Worm (Caenorhabditis elegans) whole organism, L1 larva: ENCODE data around the gene fbxc-25.

Source experiments
- C04F5.9 ChIP-seq: sonication (generic microtip); optimal IDR thresholded peaks from 2 replicates; lab custom pipeline; 2016; ENCODE audit warnings: missing genetic modification characterization, missing compliant biosample characterization
- C34B4.2 ChIP-seq: sonication (generic microtip); optimal IDR thresholded peaks from 2 replicates; lab custom pipeline; 2017; ENCODE audit warnings: mild to moderate bottlenecking, missing genetic modification characterization, missing compliant biosample characterization
- F16B12.6 ChIP-seq: fragments of 150-350 bp; optimal IDR thresholded peaks from 2 replicates; lab custom pipeline; 2014; ENCODE audit warnings: missing biosample characterization, missing genetic modification characterization
- alr-1 ChIP-seq: fragments of 200-800 bp; sonication (Bioruptor generic); optimal IDR thresholded peaks from 2 replicates; lab custom pipeline; 2018; ENCODE audit warnings: borderline replicate concordance, mild to moderate bottlenecking, missing genetic modification characterization, missing compliant biosample characterization
- ama-1 ChIP-seq: fragments of 150-350 bp; optimal IDR thresholded peaks from 2 replicates; lab custom pipeline; 2014
- ceh-63 ChIP-seq: fragments of 200-800 bp; sonication (Bioruptor generic); optimal IDR thresholded peaks from 2 replicates; lab custom pipeline; 2018; ENCODE audit warnings: mild to moderate bottlenecking, missing genetic modification characterization, missing compliant biosample characterization
- ceh-8 ChIP-seq: fragments of 200-800 bp; sonication (Bioruptor generic); optimal IDR thresholded peaks from 2 replicates; lab custom pipeline; 2018; ENCODE audit warnings: mild to moderate bottlenecking, missing genetic modification characterization, moderate library complexity, missing compliant biosample characterization
- ceh-82 ChIP-seq, 3 experiments: fragments of 150-350 bp in 1 of 3; sonication (generic microtip) in 2 of 3; optimal IDR thresholded peaks; 2 replicates each; lab custom pipeline; 2014 to 2017; ENCODE audit warnings: missing biosample characterization in 3 of 3, missing genetic modification characterization in 3 of 3
- ceh-88 ChIP-seq: fragments of 200-800 bp; sonication (Bioruptor generic); IDR thresholded peaks from 2 replicates; pipeline ENCODE4 v1.3.6; 2022; ENCODE audit warnings: missing genetic modification characterization, missing compliant biosample characterization
- ceh-90 ChIP-seq: sonication (generic microtip); optimal IDR thresholded peaks from 2 replicates; lab custom pipeline; 2016; ENCODE audit warnings: missing genetic modification characterization, missing compliant biosample characterization
- dsc-1 ChIP-seq: sonication (generic microtip); optimal IDR thresholded peaks from 2 replicates; lab custom pipeline; 2016; ENCODE audit warnings: mild to moderate bottlenecking, missing genetic modification characterization, missing compliant biosample characterization
- efl-1 ChIP-seq, 4 experiments: fragments of 150-350 bp; optimal IDR thresholded peaks in 3 of 4; peaks in 1 of 4; 1 replicate in 1 of 4; 2 replicates in 3 of 4; lab custom pipeline; 2014; ENCODE audit warnings: missing biosample characterization in 2 of 4, missing genetic modification characterization in 2 of 4, missing genetic modification reagents in 2 of 4
- efl-3 ChIP-seq: fragments of 200-800 bp; sonication (Bioruptor generic); optimal IDR thresholded peaks from 2 replicates; lab custom pipeline; 2018; ENCODE audit warnings: mild to moderate bottlenecking, missing genetic modification characterization, missing compliant biosample characterization
- egl-27 ChIP-seq, 2 experiments: fragments of 150-350 bp in 1 of 2; sonication (generic microtip); optimal IDR thresholded peaks; 3 replicates each; lab custom pipeline; 2017 to 2018; ENCODE audit warnings: missing biosample characterization in 2 of 2, missing genetic modification characterization in 2 of 2, missing genetic modification reagents in 2 of 2
- elt-3 ChIP-seq, 6 experiments: fragments of 150-350 bp in 1 of 6; sonication (generic microtip); optimal IDR thresholded peaks; 2 replicates each; lab custom pipeline; 2017 to 2018; ENCODE audit warnings: missing biosample characterization in 6 of 6, missing genetic modification characterization in 6 of 6, inconsistent platforms in 1 of 6
- ets-5 ChIP-seq: fragments of 200-800 bp; sonication (Bioruptor generic); IDR thresholded peaks from 2 replicates; pipeline ENCODE4 v1.3.6; 2022; ENCODE audit warnings: missing genetic modification characterization, missing compliant biosample characterization
- fkh-4 ChIP-seq: sonication (generic microtip); optimal IDR thresholded peaks from 2 replicates; lab custom pipeline; 2016; ENCODE audit warnings: missing compliant biosample characterization, missing genetic modification characterization, borderline replicate concordance
- fkh-8 ChIP-seq: sonication (generic microtip); optimal IDR thresholded peaks from 2 replicates; lab custom pipeline; 2016; ENCODE audit warnings: mild to moderate bottlenecking, missing genetic modification characterization, missing compliant biosample characterization
- fos-1 ChIP-seq: fragments of 150-350 bp; optimal IDR thresholded peaks from 2 replicates; lab custom pipeline; 2014; ENCODE audit warnings: missing biosample characterization, missing genetic modification characterization
- hlh-4 ChIP-seq: sonication (generic microtip); optimal IDR thresholded peaks from 2 replicates; lab custom pipeline; 2016; ENCODE audit warnings: mild to moderate bottlenecking, missing genetic modification characterization, missing compliant biosample characterization
- isw-1 ChIP-seq: fragments of 200-800 bp; sonication (Bioruptor generic); IDR thresholded peaks from 2 replicates; pipeline ENCODE4 v1.3.6; 2022; ENCODE audit warnings: missing genetic modification characterization, missing compliant biosample characterization
- jun-1 ChIP-seq: fragments of 150-350 bp; optimal IDR thresholded peaks from 2 replicates; lab custom pipeline; 2014; ENCODE audit warnings: missing biosample characterization, missing genetic modification reagents, missing genetic modification characterization
- lin-13 ChIP-seq: fragments of 150-350 bp; optimal IDR thresholded peaks from 2 replicates; lab custom pipeline; 2014; ENCODE audit warnings: missing biosample characterization, missing genetic modification reagents, missing genetic modification characterization
- lin-14 ChIP-seq: fragments of 200-800 bp; sonication (Bioruptor generic); optimal IDR thresholded peaks from 2 replicates; lab custom pipeline; 2018; ENCODE audit warnings: mild to moderate bottlenecking, missing genetic modification characterization, moderate library complexity, missing compliant biosample characterization
- lin-15B ChIP-seq: fragments of 150-350 bp; sonication (generic microtip); optimal IDR thresholded peaks from 3 replicates; lab custom pipeline; 2014; ENCODE audit warnings: missing biosample characterization, missing genetic modification characterization
- lin-35 ChIP-seq, 2 experiments: fragments of 150-350 bp; optimal IDR thresholded peaks; 2 replicates each; lab custom pipeline; 2014; ENCODE audit warnings: missing biosample characterization in 2 of 2, missing genetic modification characterization in 2 of 2, missing genetic modification reagents in 2 of 2
- lsy-2 ChIP-seq, 2 experiments: fragments of 150-350 bp; optimal IDR thresholded peaks; 2 replicates each; lab custom pipeline; 2014; ENCODE audit warnings: missing biosample characterization in 2 of 2, missing genetic modification characterization in 2 of 2
- mab-9 ChIP-seq: fragments of 200-800 bp; sonication (Bioruptor generic); IDR thresholded peaks from 2 replicates; pipeline ENCODE4 v1.3.6; 2022; ENCODE audit warnings: missing genetic modification reagents, missing genetic modification characterization, missing compliant biosample characterization
- mep-1 ChIP-seq: fragments of 150-350 bp; optimal IDR thresholded peaks from 2 replicates; lab custom pipeline; 2014; ENCODE audit warnings: missing biosample characterization, missing genetic modification characterization
- nhr-19 ChIP-seq: fragments of 200-800 bp; sonication (Bioruptor generic); conservative IDR thresholded peaks from 2 replicates; pipeline ENCODE4 v1.3.6; 2022; ENCODE audit warnings: missing genetic modification characterization, missing compliant biosample characterization
- nhr-20 ChIP-seq: sonication (generic microtip); optimal IDR thresholded peaks from 2 replicates; lab custom pipeline; 2016; ENCODE audit warnings: mild to moderate bottlenecking, missing genetic modification characterization, missing compliant biosample characterization
- nhr-237 ChIP-seq: fragments of 150-350 bp; optimal IDR thresholded peaks from 2 replicates; lab custom pipeline; 2014; ENCODE audit warnings: missing biosample characterization, missing genetic modification characterization
- nhr-28 ChIP-seq: fragments of 150-350 bp; optimal IDR thresholded peaks from 2 replicates; lab custom pipeline; 2014; ENCODE audit warnings: missing biosample characterization, missing genetic modification characterization
- nhr-77 ChIP-seq: fragments of 150-350 bp; optimal IDR thresholded peaks from 2 replicates; lab custom pipeline; 2014; ENCODE audit warnings: missing biosample characterization, missing genetic modification characterization
- nhr-90 ChIP-seq: sonication (generic microtip); optimal IDR thresholded peaks from 2 replicates; lab custom pipeline; 2016; ENCODE audit warnings: mild to moderate bottlenecking, missing genetic modification characterization, missing compliant biosample characterization; ENCODE audit not compliant: poor library complexity
- pag-3 ChIP-seq: sonication (generic microtip); optimal IDR thresholded peaks from 2 replicates; lab custom pipeline; 2017; ENCODE audit warnings: missing genetic modification characterization, mild to moderate bottlenecking, missing compliant biosample characterization, antibody characterized with exemption, borderline replicate concordance; ENCODE audit not compliant: insufficient read depth
- pax-3 ChIP-seq: fragments of 200-800 bp; sonication (Bioruptor generic); optimal IDR thresholded peaks from 2 replicates; lab custom pipeline; 2018; ENCODE audit warnings: mild to moderate bottlenecking, missing genetic modification characterization, moderate library complexity, missing compliant biosample characterization
- pqm-1 ChIP-seq: sonication (generic microtip); optimal IDR thresholded peaks from 3 replicates; lab custom pipeline; 2017; ENCODE audit warnings: missing biosample characterization, missing genetic modification characterization
- rnt-1 ChIP-seq: sonication (generic microtip); optimal IDR thresholded peaks from 2 replicates; lab custom pipeline; 2016; ENCODE audit warnings: mild to moderate bottlenecking, missing genetic modification characterization, moderate library complexity, missing compliant biosample characterization
- skn-1 ChIP-seq: fragments of 150-350 bp; optimal IDR thresholded peaks from 2 replicates; lab custom pipeline; 2014; ENCODE audit warnings: missing biosample characterization, missing genetic modification characterization
- snpc-4 ChIP-seq: fragments of 150-350 bp; optimal IDR thresholded peaks from 2 replicates; lab custom pipeline; 2014; ENCODE audit warnings: missing biosample characterization, missing genetic modification characterization
- sox-4 ChIP-seq: sonication (generic microtip); optimal IDR thresholded peaks from 2 replicates; lab custom pipeline; 2016; ENCODE audit warnings: missing genetic modification characterization, missing compliant biosample characterization
- sptf-1 ChIP-seq: fragments of 150-350 bp; optimal IDR thresholded peaks from 2 replicates; lab custom pipeline; 2014; ENCODE audit warnings: missing biosample characterization, missing genetic modification characterization
- swsn-7 ChIP-seq: sonication (generic microtip); optimal IDR thresholded peaks from 2 replicates; lab custom pipeline; 2016; ENCODE audit warnings: missing genetic modification characterization, missing compliant biosample characterization
- tbx-2 ChIP-seq: sonication (generic microtip); optimal IDR thresholded peaks from 2 replicates; lab custom pipeline; 2016; ENCODE audit warnings: missing genetic modification characterization, missing compliant biosample characterization
- unc-30 ChIP-seq: sonication (generic microtip); optimal IDR thresholded peaks from 2 replicates; lab custom pipeline; 2017; ENCODE audit warnings: missing biosample characterization, missing genetic modification characterization
- unc-62 ChIP-seq: fragments of 150-350 bp; optimal IDR thresholded peaks from 2 replicates; lab custom pipeline; 2014; ENCODE audit warnings: missing biosample characterization, missing genetic modification reagents, missing genetic modification characterization
- unc-98 ChIP-seq: fragments of 200-800 bp; sonication (Bioruptor generic); IDR thresholded peaks from 2 replicates; pipeline ENCODE4 v1.3.6; 2022; ENCODE audit warnings: missing genetic modification characterization, missing compliant biosample characterization

fbxc-25 gene

ce11 chrII:2342004-2342479, 46.0 kb upstream of the fbxc-25 start, which contains the start of gene F43C11.6 (continued):
- no peak for TF ChIP-seq fkh-4 (tag; lab: Kevin White, UChicago)
- TF ChIP-seq nhr-90 (tag; lab: Kevin White, UChicago) = no peak
- TF ChIP-seq elt-3 (tag; optimal IDR thresholded peaks at IDR 0.05; lab: Kevin White, UChicago) = no peak
- TF ChIP-seq alr-1 (tag; lab: Kevin White, UChicago) = no peak
- peak; percentile 25 for TF ChIP-seq lin-13 (GFP tag; lab: Kevin White, UChicago)
- TF ChIP-seq rnt-1 (tag; lab: Kevin White, UChicago) = peak; percentile 81
- no peak for TF ChIP-seq tbx-2 (tag; lab: Kevin White, UChicago)
- TF ChIP-seq nhr-20 (tag; lab: Kevin White, UChicago) = peak; percentile 1
- TF ChIP-seq hlh-4 (tag; lab: Kevin White, UChicago) = no peak
- no peak for TF ChIP-seq C34B4.2 (tag; lab: Kevin White, UChicago)
- no peak for TF ChIP-seq unc-62 (GFP tag; lab: Kevin White, UChicago)
- TF ChIP-seq ets-5 = no peak
- TF ChIP-seq lin-15B (tag; lab: Kevin White, UChicago) = peak; percentile 27
- TF ChIP-seq egl-27 (tag; optimal IDR thresholded peaks at IDR 0.05; lab: Kevin White, UChicago) = no peak
- no peak for TF ChIP-seq snpc-4 (tag; lab: Kevin White, UChicago)
- TF ChIP-seq lsy-2 (tag; optimal IDR thresholded peaks at IDR 0.05; lab: Kevin White, UChicago) = peak; percentile 37 to 73
- TF ChIP-seq ceh-88 (GFP tag; lab: Robert Waterston, UW) = no peak
- peak; percentile 49 to 77 for TF ChIP-seq lin-35 (GFP tag; optimal IDR thresholded peaks at IDR 0.05; lab: Kevin White, UChicago)
- TF ChIP-seq, all 84 proteins: peak for 15

ce11 chrII:2341515-2341914, 45.5 kb upstream of the fbxc-25 start, which contains the start of gene enri-1:
Gene enri-1, minus strand, starts transcription at chrII:2341615.
- no peak for TF ChIP-seq sox-4 (tag; lab: Kevin White, UChicago)

- TF ChIP-seq swsn-7 (tag; lab: Kevin White, UChicago) = no peak
- no peak for TF ChIP-seq isw-1 (GFP tag; lab: Robert Waterston, UW)
- TF ChIP-seq nhr-77 = no peak
- TF ChIP-seq ceh-88 (GFP tag; lab: Robert Waterston, UW) = no peak
- no peak for TF ChIP-seq ceh-8 (GFP tag; lab: Kevin White, UChicago)
- TF ChIP-seq pqm-1 (tag; lab: Kevin White, UChicago) = no peak
- no peak for TF ChIP-seq fkh-4 (tag; lab: Kevin White, UChicago)
- peak; percentile 4 for TF ChIP-seq F16B12.6 (tag; lab: Kevin White, UChicago)
- TF ChIP-seq lin-35 (GFP tag; optimal IDR thresholded peaks at IDR 0.05; lab: Kevin White, UChicago) = peak; percentile 10 to 23
- TF ChIP-seq dsc-1 (tag; lab: Kevin White, UChicago) = no peak
- TF ChIP-seq mep-1 (tag; lab: Kevin White, UChicago) = peak; percentile 35
- no peak for TF ChIP-seq pag-3
- TF ChIP-seq unc-30 = no peak
- peak; percentile 61 for TF ChIP-seq lin-14
- TF ChIP-seq fkh-8 (tag; lab: Kevin White, UChicago) = no peak
- no peak for TF ChIP-seq nhr-19 (GFP tag; lab: Robert Waterston, UW)
- TF ChIP-seq efl-1 (optimal IDR thresholded peaks at IDR 0.05; lab: Kevin White, UChicago) = peak; percentile 34 to 44
- TF ChIP-seq efl-1 (GFP tag; optimal IDR thresholded peaks at IDR 0.05 in 1 of 2; lab: Kevin White, UChicago) = peak; percentile 18 to 20
- no peak for TF ChIP-seq nhr-28 (tag; lab: Kevin White, UChicago)
- no peak for TF ChIP-seq ceh-63 (GFP tag; lab: Kevin White, UChicago)
- TF ChIP-seq efl-3 = no peak
- no peak for TF ChIP-seq alr-1 (tag; lab: Kevin White, UChicago)
- no peak for TF ChIP-seq nhr-237 (tag; lab: Kevin White, UChicago)
- no peak for TF ChIP-seq fos-1 (tag; lab: Kevin White, UChicago)
- no peak for TF ChIP-seq skn-1
- TF ChIP-seq ceh-82 (tag; optimal IDR thresholded peaks at IDR 0.05; lab: Kevin White, UChicago) = no peak
- TF ChIP-seq ceh-90 (tag; lab: Kevin White, UChicago) = no peak
- TF ChIP-seq unc-98 (GFP tag; lab: Robert Waterston, UW) = no peak
- TF ChIP-seq ama-1 (lab: Kevin White, UChicago) = no peak
- no peak for TF ChIP-seq C04F5.9 (tag; lab: Kevin White, UChicago)
- TF ChIP-seq pax-3 (tag; lab: Kevin White, UChicago) = no peak
- TF ChIP-seq jun-1 (tag; lab: Kevin White, UChicago) = no peak
- TF ChIP-seq mab-9 = no peak
- TF ChIP-seq sptf-1 (tag; lab: Kevin White, UChicago) = no peak
- peak in 1 of 2 experiments; percentile 10 for TF ChIP-seq lsy-2 (tag; optimal IDR thresholded peaks at IDR 0.05; lab: Kevin White, UChicago)
Measured at ce11 chrII:2340974-2341373, 44.9 kb upstream of the fbxc-25 start.
